Worm (Caenorhabditis elegans) whole organism, L3 larva: ENCODE results near the gene Y75B8A.7.

Experiments
- ZK546.5 ChIP-seq: sonication (generic microtip); optimal IDR thresholded peaks from 2 replicates; lab custom pipeline; 2017; ENCODE audit warnings: missing biosample characterization, missing genetic modification characterization
- aly-2 ChIP-seq: fragments of 150-350 bp; optimal IDR thresholded peaks from 2 replicates; lab custom pipeline; 2014; ENCODE audit warnings: missing biosample characterization, missing genetic modification characterization
- ama-1 ChIP-seq: fragments of 150-350 bp; optimal IDR thresholded peaks from 2 replicates; lab custom pipeline; 2018
- ceh-16 ChIP-seq: sonication (generic microtip); optimal IDR thresholded peaks from 2 replicates; lab custom pipeline; 2017; ENCODE audit warnings: missing biosample characterization, missing genetic modification characterization
- ceh-28 ChIP-seq: fragments of 150-350 bp; optimal IDR thresholded peaks from 2 replicates; lab custom pipeline; 2014; ENCODE audit warnings: missing biosample characterization, missing genetic modification reagents, missing genetic modification characterization
- ceh-82 ChIP-seq: fragments of 150-350 bp; optimal IDR thresholded peaks from 2 replicates; lab custom pipeline; 2014; ENCODE audit warnings: missing biosample characterization, missing genetic modification characterization
- daf-12 ChIP-seq: fragments of 150-350 bp; optimal IDR thresholded peaks from 2 replicates; lab custom pipeline; 2014; ENCODE audit warnings: missing biosample characterization, missing genetic modification reagents, missing genetic modification characterization
- egl-27 ChIP-seq: sonication (generic microtip); optimal IDR thresholded peaks from 4 replicates; lab custom pipeline; 2017; ENCODE audit warnings: missing biosample characterization, missing genetic modification reagents, missing genetic modification characterization
- egl-5 ChIP-seq: fragments of 150-350 bp; optimal IDR thresholded peaks from 2 replicates; lab custom pipeline; 2017; ENCODE audit warnings: missing biosample characterization, missing genetic modification reagents, missing genetic modification characterization, inconsistent platforms
- elt-2 ChIP-seq: sonication (generic microtip); optimal IDR thresholded peaks from 2 replicates; lab custom pipeline; 2016; ENCODE audit warnings: missing genetic modification reagents, mild to moderate bottlenecking, missing genetic modification characterization, missing compliant biosample characterization
- elt-3 ChIP-seq, 3 experiments: fragments of 150-350 bp in 1 of 3; sonication (generic microtip) in 2 of 3; optimal IDR thresholded peaks; 2 replicates in 2 of 3; 4 replicates in 1 of 3; lab custom pipeline; 2014 to 2017; ENCODE audit warnings: missing biosample characterization in 3 of 3, missing genetic modification characterization in 3 of 3
- eor-1 ChIP-seq, 2 experiments: fragments of 150-350 bp; optimal IDR thresholded peaks; 2 replicates each; lab custom pipeline; 2014 to 2018; ENCODE audit warnings: missing biosample characterization in 2 of 2, missing genetic modification characterization in 2 of 2
- fkh-10 ChIP-seq: sonication (generic microtip); optimal IDR thresholded peaks from 2 replicates; lab custom pipeline; 2017; ENCODE audit warnings: missing biosample characterization, missing genetic modification reagents, missing genetic modification characterization
- fos-1 ChIP-seq: fragments of 150-350 bp; optimal IDR thresholded peaks from 2 replicates; lab custom pipeline; 2014; ENCODE audit warnings: missing biosample characterization, missing genetic modification characterization
- jun-1 ChIP-seq: fragments of 150-350 bp; optimal IDR thresholded peaks from 2 replicates; lab custom pipeline; 2014; ENCODE audit warnings: missing biosample characterization, missing genetic modification reagents, missing genetic modification characterization
- lin-15B ChIP-seq: fragments of 150-350 bp; optimal IDR thresholded peaks from 2 replicates; lab custom pipeline; 2014; ENCODE audit warnings: missing biosample characterization, missing genetic modification characterization
- lin-39 ChIP-seq: fragments of 150-350 bp; optimal IDR thresholded peaks from 2 replicates; lab custom pipeline; 2018; ENCODE audit warnings: missing biosample characterization, missing genetic modification reagents, missing genetic modification characterization
- mdl-1 ChIP-seq: fragments of 150-350 bp; optimal IDR thresholded peaks from 2 replicates; lab custom pipeline; 2014; ENCODE audit warnings: missing biosample characterization, missing genetic modification characterization
- mml-1 ChIP-seq: fragments of 150-350 bp; sonication (generic microtip); optimal IDR thresholded peaks from 3 replicates; lab custom pipeline; 2014; ENCODE audit warnings: missing biosample characterization, missing genetic modification characterization
- nfya-1 ChIP-seq: sonication (generic microtip); optimal IDR thresholded peaks from 2 replicates; lab custom pipeline; 2017; ENCODE audit warnings: missing genetic modification characterization, mild to moderate bottlenecking, missing compliant biosample characterization, antibody characterized with exemption, moderate library complexity; ENCODE audit not compliant: insufficient read depth
- nhr-11 ChIP-seq: fragments of 150-350 bp; optimal IDR thresholded peaks from 2 replicates; lab custom pipeline; 2014; ENCODE audit warnings: missing biosample characterization, missing genetic modification characterization
- nhr-12 ChIP-seq: fragments of 150-350 bp; optimal IDR thresholded peaks from 2 replicates; lab custom pipeline; 2014; ENCODE audit warnings: missing biosample characterization, missing genetic modification characterization
- nhr-23 ChIP-seq: fragments of 150-350 bp; optimal IDR thresholded peaks from 2 replicates; lab custom pipeline; 2014; ENCODE audit warnings: missing biosample characterization, missing genetic modification reagents, missing genetic modification characterization
- nhr-28 ChIP-seq: fragments of 150-350 bp; optimal IDR thresholded peaks from 2 replicates; lab custom pipeline; 2014; ENCODE audit warnings: missing biosample characterization, missing genetic modification characterization
- nhr-43 ChIP-seq: sonication (generic microtip); optimal IDR thresholded peaks from 2 replicates; lab custom pipeline; 2016; ENCODE audit warnings: mild to moderate bottlenecking, missing genetic modification characterization, missing compliant biosample characterization; ENCODE audit not compliant: poor library complexity, severe bottlenecking
- nhr-67 ChIP-seq: fragments of 150-350 bp; optimal IDR thresholded peaks from 2 replicates; lab custom pipeline; 2014; ENCODE audit warnings: missing biosample characterization, missing genetic modification characterization
- nhr-76 ChIP-seq: fragments of 150-350 bp; sonication (generic microtip); optimal IDR thresholded peaks from 5 replicates; lab custom pipeline; 2014; ENCODE audit warnings: missing biosample characterization, missing genetic modification characterization
- pha-4 ChIP-seq: fragments of 150-350 bp; optimal IDR thresholded peaks from 2 replicates; lab custom pipeline; 2014; ENCODE audit warnings: missing biosample characterization, missing genetic modification reagents, missing genetic modification characterization
- sea-2 ChIP-seq: fragments of 150-350 bp; sonication (generic microtip); optimal IDR thresholded peaks from 4 replicates; lab custom pipeline; 2014; ENCODE audit warnings: missing biosample characterization, missing genetic modification reagents, missing genetic modification characterization
- skn-1 ChIP-seq: fragments of 150-350 bp; optimal IDR thresholded peaks from 2 replicates; lab custom pipeline; 2014; ENCODE audit warnings: missing biosample characterization, missing genetic modification characterization
- unc-39 ChIP-seq: sonication (generic microtip); optimal IDR thresholded peaks from 4 replicates; lab custom pipeline; 2017; ENCODE audit warnings: missing biosample characterization, missing genetic modification characterization
- unc-62 ChIP-seq: fragments of 150-350 bp; sonication (generic microtip); optimal IDR thresholded peaks from 4 replicates; lab custom pipeline; 2014; ENCODE audit warnings: missing biosample characterization, missing genetic modification reagents, missing genetic modification characterization
- zag-1 ChIP-seq: fragments of 150-350 bp; optimal IDR thresholded peaks from 2 replicates; lab custom pipeline; 2014; ENCODE audit warnings: missing biosample characterization, missing genetic modification characterization
- ztf-11 ChIP-seq: fragments of 150-350 bp; optimal IDR thresholded peaks from 2 replicates; lab custom pipeline; 2014; ENCODE audit warnings: missing biosample characterization, missing genetic modification characterization
- ztf-4 ChIP-seq: fragments of 150-350 bp; optimal IDR thresholded peaks from 2 replicates; lab custom pipeline; 2014; ENCODE audit warnings: missing biosample characterization, missing genetic modification characterization

The Y75B8A.7 gene

DNA sequence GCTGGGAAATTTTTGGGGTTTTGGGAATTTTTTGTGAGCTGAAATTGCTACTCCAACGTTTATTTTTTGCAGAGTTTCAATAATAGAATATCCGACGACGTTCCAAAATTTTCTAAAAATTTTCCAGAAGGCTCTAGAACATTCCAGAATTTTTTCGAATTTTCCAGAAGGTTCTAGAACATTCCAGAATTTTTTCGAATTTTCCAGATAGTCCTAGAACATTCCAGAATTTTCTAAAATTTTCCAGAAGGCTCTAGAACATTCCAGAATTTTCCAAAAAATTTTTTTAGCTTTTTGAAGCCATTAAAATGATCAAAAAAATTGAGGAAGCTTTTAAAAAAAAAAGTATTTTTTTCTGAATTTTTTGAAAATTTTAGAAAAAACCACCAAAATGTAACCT lies 29.3 kb upstream of the Y75B8A.7 start:
- TF ChIP-seq nhr-43 (tag; lab: Kevin White, UChicago) (no peak), ceh-28 (tag; lab: Kevin White, UChicago) (no peak)

DNA sequence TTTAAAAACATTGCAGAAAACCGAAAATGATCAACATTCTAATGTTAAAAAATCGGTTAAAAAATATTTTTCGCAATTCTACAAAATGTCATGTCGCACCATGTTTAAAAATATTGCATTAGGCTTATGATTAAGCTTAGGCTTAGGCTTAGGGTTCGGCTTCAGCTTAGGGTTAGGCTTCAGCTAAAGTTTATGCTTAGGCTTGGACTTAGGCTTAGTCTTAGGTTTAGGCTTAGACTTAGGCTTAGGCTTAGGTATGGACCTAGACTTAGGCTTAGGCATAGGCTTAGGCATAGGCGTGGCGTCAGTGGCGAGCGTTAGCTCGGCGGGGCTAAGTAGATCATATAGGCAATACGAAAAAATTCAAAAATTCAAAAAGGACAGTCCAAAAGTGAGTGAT lies 28.3 kb upstream of the Y75B8A.7 start:
- TF ChIP-seq unc-39 (tag; lab: Kevin White, UChicago) (no peak), nhr-28 (tag; lab: Kevin White, UChicago) (no peak)

DNA sequence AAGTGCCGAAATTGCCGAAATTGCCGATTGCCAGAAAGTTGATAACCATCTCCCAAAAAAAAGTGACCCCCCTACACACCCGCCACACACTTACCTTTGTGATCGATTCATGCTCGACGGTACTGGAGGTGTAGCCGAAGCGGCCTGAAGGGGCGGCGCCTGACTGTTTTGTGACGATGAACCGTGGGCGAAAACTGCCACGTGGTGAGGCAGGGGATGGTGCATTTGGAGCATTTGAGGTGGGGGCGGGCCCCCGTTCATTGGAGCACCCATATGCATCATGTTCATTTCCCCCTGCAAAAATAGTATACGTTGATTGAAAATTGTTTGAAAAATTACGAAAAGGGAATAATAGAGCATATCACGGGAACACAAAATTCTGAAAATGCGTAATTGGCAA lies 22.6 kb upstream of the Y75B8A.7 start, which contains the start of gene Y75B8A.6:
Y75B8A.6 (minus strand) TSS at position 292 of the 400 bp plus-strand sequence.
- TF ChIP-seq aly-2 = no peak
- no peak for TF ChIP-seq skn-1

DNA sequence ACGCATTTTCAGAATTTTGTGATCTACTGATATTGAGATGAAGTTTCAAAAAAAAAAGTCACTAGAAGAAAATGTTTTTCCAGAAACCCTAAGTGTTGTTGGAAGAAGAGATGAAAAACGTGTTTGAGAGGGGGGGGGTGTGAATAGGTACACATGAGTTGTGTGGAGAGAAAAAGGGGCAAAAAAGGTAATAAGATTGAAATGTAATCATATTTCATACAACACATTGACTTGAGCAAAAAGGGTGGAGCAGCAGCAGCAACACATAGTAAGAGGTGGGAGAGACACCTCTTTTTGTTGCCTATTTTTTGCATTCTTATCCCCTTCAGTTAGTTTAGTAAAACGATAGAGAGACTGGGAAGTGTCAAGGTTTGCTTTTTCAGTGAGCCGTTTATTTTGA lies 21.9 kb upstream of the Y75B8A.7 start:
- TF ChIP-seq egl-27 (tag; lab: Kevin White, UChicago) (no peak), lin-39 (tag; lab: Kevin White, UChicago) (no peak), nfya-1 (no peak), fkh-10 (GFP tag; lab: Kevin White, UChicago) (no peak), eor-1 (tag; optimal IDR thresholded peaks at IDR 0.05; lab: Kevin White, UChicago) (no peak), sea-2 (GFP tag; lab: Kevin White, UChicago) (no peak), daf-12 (tag; lab: Kevin White, UChicago) (no peak), nhr-12 (tag; lab: Kevin White, UChicago) (no peak)

DNA sequence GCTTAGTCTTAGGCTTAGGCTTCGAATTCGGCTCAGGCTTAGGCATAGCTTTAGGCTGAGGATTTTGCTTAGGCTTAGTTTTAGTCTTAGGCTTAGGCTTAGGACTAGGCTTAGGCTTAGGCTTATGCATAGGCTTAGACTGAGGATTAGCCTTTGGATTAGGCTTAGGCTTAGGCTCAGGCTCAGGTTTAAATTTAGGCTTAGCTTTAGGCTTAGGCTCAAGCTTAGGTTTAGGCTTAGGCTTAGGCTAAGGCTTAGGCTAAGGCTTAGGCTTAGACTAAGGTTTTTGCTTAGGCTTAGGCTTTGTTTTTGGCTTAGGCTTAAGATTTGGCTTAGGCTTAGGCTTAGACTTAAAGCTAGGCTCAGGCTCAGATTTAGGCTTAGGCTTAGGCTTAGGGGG lies 20.9 kb upstream of the Y75B8A.7 start:
- TF ChIP-seq nhr-76 (tag; lab: Kevin White, UChicago) (no peak), daf-12 (tag; lab: Kevin White, UChicago) (no peak), lin-15B (tag; lab: Kevin White, UChicago) (no peak), elt-3 (tag; optimal IDR thresholded peaks at IDR 0.05; lab: Kevin White, UChicago) (no peak), jun-1 (tag; lab: Kevin White, UChicago) (no peak), nhr-23 (tag; lab: Kevin White, UChicago) (no peak), nhr-12 (tag; lab: Kevin White, UChicago) (no peak), nhr-11 (no peak), ceh-82 (tag; lab: Kevin White, UChicago) (no peak), ceh-16 (no peak), elt-2 (tag; lab: Kevin White, UChicago) (no peak), lin-39 (tag; lab: Kevin White, UChicago) (no peak), zag-1 (tag; lab: Kevin White, UChicago) (no peak), mdl-1 (tag; lab: Kevin White, UChicago) (no peak), ama-1 (lab: Kevin White, UChicago) (no peak), mml-1 (tag; lab: Kevin White, UChicago) (no peak), egl-5 (tag; lab: Kevin White, UChicago) (no peak), fkh-10 (GFP tag; lab: Kevin White, UChicago) (no peak)

DNA sequence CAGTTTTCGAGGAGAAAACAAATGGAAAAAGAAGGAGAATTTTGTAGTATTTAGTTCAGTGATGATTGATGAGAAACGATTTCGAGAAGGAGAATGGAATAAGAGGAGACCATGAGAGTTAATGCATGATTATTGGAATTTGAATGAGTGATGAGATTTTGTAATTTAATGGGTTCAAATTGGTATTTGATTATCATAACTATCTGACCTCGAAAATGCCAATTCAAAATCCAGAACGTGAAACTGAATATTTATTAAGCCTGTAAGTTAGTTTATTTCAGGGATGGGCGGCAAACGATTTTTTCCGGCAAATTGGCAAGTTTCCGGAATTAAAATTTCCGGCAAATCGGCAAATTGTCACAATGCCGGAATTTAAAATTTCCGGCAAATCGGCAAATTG lies 19.6 kb upstream of the Y75B8A.7 start:
- no peak for TF ChIP-seq nhr-67 (tag; lab: Kevin White, UChicago)
- no peak for TF ChIP-seq ztf-4 (tag; lab: Kevin White, UChicago)
- no peak for TF ChIP-seq ztf-11 (tag; lab: Kevin White, UChicago)
- TF ChIP-seq egl-5 (tag; lab: Kevin White, UChicago) = no peak
- no peak for TF ChIP-seq ZK546.5 (tag; lab: Kevin White, UChicago)
- no peak for TF ChIP-seq unc-62
- no peak for TF ChIP-seq ceh-28 (tag; lab: Kevin White, UChicago)
- no peak for TF ChIP-seq fos-1 (tag; lab: Kevin White, UChicago)
- no peak for TF ChIP-seq nhr-11
- TF ChIP-seq ceh-16 = no peak
- TF ChIP-seq nhr-76 (tag; lab: Kevin White, UChicago) = no peak
- no peak for TF ChIP-seq skn-1
- no peak for TF ChIP-seq lin-39 (tag; lab: Kevin White, UChicago)
- no peak for TF ChIP-seq eor-1 (tag; optimal IDR thresholded peaks at IDR 0.05; lab: Kevin White, UChicago)
- no peak for TF ChIP-seq ceh-82 (tag; lab: Kevin White, UChicago)
- TF ChIP-seq lin-15B (tag; lab: Kevin White, UChicago) = no peak
- TF ChIP-seq pha-4 = no peak
- no peak for TF ChIP-seq aly-2
